Fruit fly (Drosophila melanogaster) whole organism, embryonic: ENCODE data around the gene mat.

Experiments
- Antp ChIP-seq: fragments of 200-800 bp; sonication (Bioruptor generic); optimal IDR thresholded peaks from 3 replicates; lab custom pipeline; 2016; ENCODE audit warnings: missing biosample characterization, missing genetic modification characterization
- CG10147 ChIP-seq: fragments of 200-800 bp; sonication (Bioruptor generic); optimal IDR thresholded peaks from 2 replicates; lab custom pipeline; 2019; ENCODE audit warnings: missing biosample characterization, mild to moderate bottlenecking, missing genetic modification characterization, moderate library complexity
- CG10543 ChIP-seq: fragments of 200-800 bp; sonication (Bioruptor generic); optimal IDR thresholded peaks from 3 replicates; lab custom pipeline; 2017; ENCODE audit warnings: missing biosample characterization, mild to moderate bottlenecking, missing genetic modification characterization, moderate library complexity
- CG11696 ChIP-seq: fragments of 200-800 bp; sonication (Bioruptor generic); IDR thresholded peaks from 2 replicates; pipeline ENCODE4 v1.3.6; 2022; ENCODE audit warnings: missing biosample characterization, missing genetic modification characterization
- CG12744 ChIP-seq: fragments of 200-800 bp; sonication (Bioruptor generic); optimal IDR thresholded peaks from 2 replicates; lab custom pipeline; 2016; ENCODE audit warnings: missing biosample characterization, missing genetic modification characterization
- CG15479 ChIP-seq: fragments of 200-800 bp; sonication (Bioruptor generic); optimal IDR thresholded peaks from 3 replicates; lab custom pipeline; 2019; ENCODE audit warnings: missing biosample characterization, mild to moderate bottlenecking, missing genetic modification characterization, moderate library complexity
- CG17359 ChIP-seq: fragments of 200-800 bp; sonication (Bioruptor generic); optimal IDR thresholded peaks from 3 replicates; lab custom pipeline; 2018; ENCODE audit warnings: missing biosample characterization, mild to moderate bottlenecking, missing genetic modification characterization, moderate library complexity
- CG17568 ChIP-seq: fragments of 200-800 bp; sonication (Bioruptor generic); optimal IDR thresholded peaks from 2 replicates; lab custom pipeline; 2018; ENCODE audit warnings: missing biosample characterization, mild to moderate bottlenecking, missing genetic modification characterization, moderate library complexity
- CG18764 ChIP-seq: fragments of 200-800 bp; sonication (Bioruptor generic); optimal IDR thresholded peaks from 3 replicates; lab custom pipeline; 2016; ENCODE audit warnings: missing biosample characterization, missing genetic modification characterization
- CG2120 ChIP-seq: fragments of 200-800 bp; sonication (Bioruptor generic); optimal IDR thresholded peaks from 3 replicates; lab custom pipeline; 2016; ENCODE audit warnings: missing biosample characterization, missing genetic modification characterization
- CG3847 ChIP-seq: fragments of 200-800 bp; sonication (Bioruptor generic); IDR thresholded peaks from 2 replicates; pipeline ENCODE4 v1.3.6; 2022; ENCODE audit warnings: missing biosample characterization, missing genetic modification characterization
- CG6654 ChIP-seq: fragments of 200-800 bp; sonication (Bioruptor generic); optimal IDR thresholded peaks from 2 replicates; lab custom pipeline; 2017; ENCODE audit warnings: missing biosample characterization, mild to moderate bottlenecking, missing genetic modification characterization
- CG7372 ChIP-seq: fragments of 200-800 bp; sonication (Bioruptor generic); IDR thresholded peaks from 2 replicates; pipeline ENCODE4 v1.3.6; 2022; ENCODE audit warnings: missing biosample characterization, missing genetic modification characterization
- CG7963 ChIP-seq: fragments of 200-800 bp; sonication (Bioruptor generic); IDR thresholded peaks from 3 replicates; pipeline ENCODE4 v1.3.6; 2022; ENCODE audit warnings: missing biosample characterization, missing genetic modification characterization; ENCODE audit not compliant: partially characterized antibody
- CG8281 ChIP-seq: fragments of 200-800 bp; sonication (Bioruptor generic); optimal IDR thresholded peaks from 2 replicates; lab custom pipeline; 2018; ENCODE audit warnings: missing biosample characterization, mild to moderate bottlenecking, missing genetic modification characterization, moderate library complexity
- D ChIP-seq, 2 experiments: fragments of 200-800 bp in 1 of 2; fragments of >200 bp in 1 of 2; sonication (Bioruptor generic) in 1 of 2; optimal IDR thresholded peaks; 2 replicates in 1 of 2; 3 replicates in 1 of 2; lab custom pipeline; 2017; ENCODE audit warnings: mild to moderate bottlenecking in 1 of 2, missing biosample characterization in 1 of 2, missing genetic modification characterization in 1 of 2, missing genetic modification reagents in 1 of 2
- Dek ChIP-seq: fragments of 200-800 bp; sonication (Bioruptor generic); optimal IDR thresholded peaks from 3 replicates; lab custom pipeline; 2019; ENCODE audit warnings: missing biosample characterization, mild to moderate bottlenecking, missing genetic modification characterization, moderate library complexity
- Dp ChIP-seq: fragments of 200-800 bp; sonication (Bioruptor generic); optimal IDR thresholded peaks from 2 replicates; lab custom pipeline; 2018; ENCODE audit warnings: missing biosample characterization, mild to moderate bottlenecking, missing genetic modification characterization, moderate library complexity
- Hmx ChIP-seq: fragments of 200-800 bp; sonication (Bioruptor generic); optimal IDR thresholded peaks from 2 replicates; lab custom pipeline; 2016; ENCODE audit warnings: missing biosample characterization, missing genetic modification characterization
- Hr51 ChIP-seq, 2 experiments: fragments of 200-800 bp; sonication (Bioruptor generic); optimal IDR thresholded peaks; 2 replicates in 1 of 2; 3 replicates in 1 of 2; lab custom pipeline; 2016 to 2018; ENCODE audit warnings: missing biosample characterization in 2 of 2, missing genetic modification characterization in 2 of 2, mild to moderate bottlenecking in 1 of 2, moderate library complexity in 1 of 2
- Mrtf ChIP-seq: fragments of 200-800 bp; sonication (Bioruptor generic); IDR thresholded peaks from 3 replicates; pipeline ENCODE4 v1.3.6; 2022; ENCODE audit warnings: missing biosample characterization, missing genetic modification characterization
- NFAT ChIP-seq: fragments of 200-800 bp; sonication (Bioruptor generic); IDR thresholded peaks from 2 replicates; pipeline ENCODE4 v1.3.6; 2022; ENCODE audit warnings: missing biosample characterization, missing genetic modification characterization
- Oli ChIP-seq: fragments of 200-800 bp; sonication (Bioruptor generic); optimal IDR thresholded peaks from 2 replicates; lab custom pipeline; 2018; ENCODE audit warnings: missing biosample characterization, mild to moderate bottlenecking, missing genetic modification characterization, moderate library complexity
- Ptx1 ChIP-seq: fragments of 200-800 bp; sonication (Bioruptor generic); IDR thresholded peaks from 2 replicates; pipeline ENCODE4 v1.3.6; 2022; ENCODE audit warnings: missing biosample characterization, missing genetic modification characterization
- Rx ChIP-seq: fragments of 200-800 bp; sonication (Bioruptor generic); IDR thresholded peaks from 2 replicates; pipeline ENCODE4 v1.3.6; 2022; ENCODE audit warnings: missing biosample characterization, missing genetic modification characterization
- Sry-δ ChIP-seq: fragments of 200-800 bp; sonication (Bioruptor generic); optimal IDR thresholded peaks from 2 replicates; lab custom pipeline; 2016; ENCODE audit warnings: missing biosample characterization, missing genetic modification characterization
- Trl ChIP-seq, 3 experiments: fragments of >200 bp in 2 of 3; fragments of 200-800 bp in 1 of 3; sonication (Bioruptor generic) in 1 of 3; optimal IDR thresholded peaks; 2 replicates in 1 of 3; 3 replicates in 2 of 3; lab custom pipeline; 2016 to 2017; ENCODE audit warnings: missing biosample characterization in 1 of 3, missing genetic modification characterization in 1 of 3
- ap ChIP-seq: fragments of 200-800 bp; sonication (Bioruptor generic); IDR thresholded peaks from 2 replicates; pipeline ENCODE4 v1.3.6; 2022; ENCODE audit warnings: missing biosample characterization, missing genetic modification characterization
- bigmax ChIP-seq: fragments of 200-800 bp; sonication (Bioruptor generic); optimal IDR thresholded peaks from 2 replicates; lab custom pipeline; 2018; ENCODE audit warnings: missing biosample characterization, mild to moderate bottlenecking, missing genetic modification characterization
- chm ChIP-seq: fragments of 200-800 bp; sonication (Bioruptor generic); IDR thresholded peaks from 2 replicates; pipeline ENCODE4 v1.3.6; 2022; ENCODE audit warnings: missing biosample characterization, missing genetic modification characterization
- fd64A ChIP-seq: fragments of 200-800 bp; sonication (Bioruptor generic); optimal IDR thresholded peaks from 3 replicates; lab custom pipeline; 2018; ENCODE audit warnings: missing biosample characterization, mild to moderate bottlenecking, missing genetic modification characterization
- fru ChIP-seq: fragments of >200 bp; optimal IDR thresholded peaks from 2 replicates; lab custom pipeline; 2017
- ham ChIP-seq: fragments of 200-800 bp; sonication (Bioruptor generic); IDR thresholded peaks from 2 replicates; pipeline ENCODE4 v1.3.6; 2022; ENCODE audit warnings: missing biosample characterization, missing genetic modification characterization
- hkb ChIP-seq, 2 experiments: fragments of 200-800 bp in 1 of 2; fragments of >200 bp in 1 of 2; sonication (Bioruptor generic) in 1 of 2; IDR thresholded peaks in 1 of 2; optimal IDR thresholded peaks in 1 of 2; 2 replicates each; pipeline versions ENCODE4 v1.3.6 to Lab custom; 2017 to 2022; ENCODE audit warnings: missing biosample characterization in 1 of 2, missing genetic modification characterization in 1 of 2
- lola ChIP-seq, 3 experiments: fragments of >200 bp in 2 of 3; fragments of 200-800 bp in 1 of 3; sonication (Bioruptor generic) in 1 of 3; optimal IDR thresholded peaks; 2 replicates each; lab custom pipeline; 2017 to 2019; ENCODE audit warnings: missing biosample characterization in 3 of 3, missing genetic modification characterization in 3 of 3, mild to moderate bottlenecking in 1 of 3, moderate library complexity in 1 of 3
- lov ChIP-seq, 2 experiments: fragments of 200-800 bp in 1 of 2; fragments of >200 bp in 1 of 2; sonication (Bioruptor generic) in 1 of 2; IDR thresholded peaks in 1 of 2; optimal IDR thresholded peaks in 1 of 2; 2 replicates in 1 of 2; 3 replicates in 1 of 2; pipeline versions ENCODE4 v1.3.6 to Lab custom; 2017 to 2022; ENCODE audit warnings: missing biosample characterization in 1 of 2, missing genetic modification characterization in 1 of 2
- nerfin-1 ChIP-seq: fragments of 200-800 bp; sonication (Bioruptor generic); optimal IDR thresholded peaks from 3 replicates; lab custom pipeline; 2019; ENCODE audit warnings: missing biosample characterization, mild to moderate bottlenecking, missing genetic modification characterization, moderate library complexity
- otp ChIP-seq: fragments of 200-800 bp; sonication (Bioruptor generic); IDR thresholded peaks from 3 replicates; pipeline ENCODE4, ENCODE4 v1.3.6; 2022; ENCODE audit warnings: missing biosample characterization, missing genetic modification characterization
- salm ChIP-seq: fragments of 200-800 bp; sonication (Bioruptor generic); optimal IDR thresholded peaks from 2 replicates; lab custom pipeline; 2018; ENCODE audit warnings: missing biosample characterization, mild to moderate bottlenecking, missing genetic modification characterization
- shn ChIP-seq: fragments of 200-800 bp; sonication (Bioruptor generic); optimal IDR thresholded peaks from 3 replicates; lab custom pipeline; 2016; ENCODE audit warnings: missing biosample characterization, missing genetic modification characterization
- slou ChIP-seq: fragments of 200-800 bp; sonication (Bioruptor generic); optimal IDR thresholded peaks from 3 replicates; lab custom pipeline; 2016; ENCODE audit warnings: missing biosample characterization, missing genetic modification characterization
- sob ChIP-seq: fragments of 200-800 bp; sonication (Bioruptor generic); IDR thresholded peaks from 2 replicates; pipeline ENCODE4 v1.3.6; 2022; ENCODE audit warnings: missing biosample characterization, missing genetic modification characterization
- sr ChIP-seq: fragments of 200-800 bp; sonication (Bioruptor generic); IDR thresholded peaks from 3 replicates; pipeline ENCODE4 v1.3.6; 2022; ENCODE audit warnings: missing biosample characterization, missing genetic modification characterization
- sug ChIP-seq: fragments of 200-800 bp; optimal IDR thresholded peaks from 2 replicates; lab custom pipeline; 2019; ENCODE audit warnings: missing biosample characterization, mild to moderate bottlenecking, missing genetic modification characterization, moderate library complexity
- tap ChIP-seq: fragments of 200-800 bp; optimal IDR thresholded peaks from 3 replicates; lab custom pipeline; 2019; ENCODE audit warnings: missing biosample characterization, mild to moderate bottlenecking, missing genetic modification characterization, moderate library complexity
- tup ChIP-seq: fragments of 200-800 bp; sonication (Bioruptor generic); optimal IDR thresholded peaks from 2 replicates; lab custom pipeline; 2016; ENCODE audit warnings: missing biosample characterization, mild to moderate bottlenecking, missing genetic modification characterization, moderate library complexity
- twi ChIP-seq: fragments of 200-800 bp; optimal IDR thresholded peaks from 2 replicates; lab custom pipeline; 2019; ENCODE audit warnings: missing biosample characterization, mild to moderate bottlenecking, missing genetic modification characterization, moderate library complexity
- unpg ChIP-seq: fragments of 200-800 bp; sonication (Bioruptor generic); optimal IDR thresholded peaks from 3 replicates; lab custom pipeline; 2018; ENCODE audit warnings: missing biosample characterization, mild to moderate bottlenecking, missing genetic modification characterization, moderate library complexity
- z ChIP-seq: fragments of 200-800 bp; sonication (Bioruptor generic); IDR thresholded peaks from 3 replicates; pipeline ENCODE4 v1.3.6; 2022; ENCODE audit warnings: missing biosample characterization, missing genetic modification characterization

Gene mat

dm6 chr3L:917225-917624 lies 14.5 kb downstream of the mat start (continued):
- no peak for TF ChIP-seq shn (GFP tag; lab: Kevin White, UChicago)
- TF ChIP-seq CG17568 (GFP tag; lab: Kevin White, UChicago) = no peak
- no peak for TF ChIP-seq unpg (GFP tag; lab: Kevin White, UChicago)
- no peak for TF ChIP-seq Dp (GFP tag; lab: Kevin White, UChicago)
- 0 out of 2 replicates have a peak, but pooled peaks have one; percentile 22 for TF ChIP-seq sob (GFP tag; lab: Robert Waterston, UW)
- TF ChIP-seq CG7963 (GFP tag; lab: Robert Waterston, UW) = no peak
- TF ChIP-seq Dek (tag; lab: Kevin White, UChicago) = peak; percentile 8
- TF ChIP-seq lola (GFP tag; optimal IDR thresholded peaks at IDR 0.05; lab: Kevin White, UChicago) = no peak
- no peak for TF ChIP-seq ham (GFP tag; lab: Robert Waterston, UW)
- no peak for TF ChIP-seq fru
- no peak for TF ChIP-seq tup (GFP tag; lab: Kevin White, UChicago)
- peak; percentile 39 for TF ChIP-seq Ptx1 (GFP tag; lab: Robert Waterston, UW)
- TF ChIP-seq CG10147 = peak; percentile 50
- no peak for TF ChIP-seq Rx (GFP tag; lab: Robert Waterston, UW)
- TF ChIP-seq Hr51 (GFP tag; optimal IDR thresholded peaks at IDR 0.05; lab: Kevin White, UChicago) = peak in 1 of 2 experiments; percentile 47
- no peak for TF ChIP-seq otp (GFP tag; lab: Robert Waterston, UW)
- TF ChIP-seq CG8281 = no peak
- TF ChIP-seq CG10543 (GFP tag; lab: Kevin White, UChicago) = peak; percentile 32
- no peak for TF ChIP-seq CG7372 (GFP tag; lab: Robert Waterston, UW)
- TF ChIP-seq chm (GFP tag; lab: Robert Waterston, UW) = no peak
- TF ChIP-seq CG3847 (GFP tag; lab: Robert Waterston, UW) = peak; percentile 6; the same call in 1 of the 2 replicates
- TF ChIP-seq Hmx (GFP tag; lab: Kevin White, UChicago) = no peak
- TF ChIP-seq bigmax (GFP tag; lab: Kevin White, UChicago) = no peak
- TF ChIP-seq Antp (GFP tag; lab: Kevin White, UChicago) = no peak
- no peak for TF ChIP-seq CG18764
- peak; percentile 48 for TF ChIP-seq CG2120 (GFP tag; lab: Kevin White, UChicago)
- TF ChIP-seq D (optimal IDR thresholded peaks at IDR 0.05; lab: Kevin White, UChicago) = no peak
- TF ChIP-seq D (GFP tag; optimal IDR thresholded peaks at IDR 0.05; lab: Kevin White, UChicago) = no peak
- no peak for TF ChIP-seq CG11696
- TF ChIP-seq NFAT (GFP tag; lab: Robert Waterston, UW) = no peak
- TF ChIP-seq sug = no peak
- TF ChIP-seq Sry-δ (GFP tag; lab: Kevin White, UChicago) = no peak
- no peak for TF ChIP-seq lov (optimal IDR thresholded peaks at IDR 0.05; lab: Kevin White, UChicago)
- TF ChIP-seq lov (GFP tag; IDR thresholded peaks at IDR 0.05; lab: Robert Waterston, UW) = no peak
- no peak for TF ChIP-seq salm
- no peak for TF ChIP-seq Mrtf (GFP tag; lab: Robert Waterston, UW)
- peak; percentile 32 for TF ChIP-seq tap (tag; lab: Kevin White, UChicago)
- TF ChIP-seq hkb (optimal IDR thresholded peaks at IDR 0.05; lab: Kevin White, UChicago) = no peak
- TF ChIP-seq hkb (GFP tag; IDR thresholded peaks at IDR 0.05; lab: Robert Waterston, UW) = peak; percentile 59
- no peak for TF ChIP-seq twi (tag; lab: Kevin White, UChicago)
- no peak for TF ChIP-seq z (GFP tag; lab: Robert Waterston, UW)
- no peak for TF ChIP-seq ap (GFP tag; lab: Robert Waterston, UW)
- no peak for TF ChIP-seq Trl (optimal IDR thresholded peaks at IDR 0.05; lab: Kevin White, UChicago)
- TF ChIP-seq Trl (GFP tag; optimal IDR thresholded peaks at IDR 0.05; lab: Kevin White, UChicago) = no peak
- no peak for TF ChIP-seq Oli (tag; lab: Kevin White, UChicago)
- no peak for TF ChIP-seq CG12744
- TF ChIP-seq fd64A = no peak
- peak; percentile 62 for TF ChIP-seq CG17359 (tag; lab: Kevin White, UChicago)
- no peak for TF ChIP-seq slou (GFP tag; lab: Kevin White, UChicago)
- TF ChIP-seq sr (GFP tag; lab: Robert Waterston, UW) = no peak
- TF ChIP-seq CG6654 (GFP tag; lab: Kevin White, UChicago) = no peak
- TF ChIP-seq CG15479 (GFP tag; lab: Kevin White, UChicago) = no peak
- peak; percentile 60 for TF ChIP-seq nerfin-1 (tag; lab: Kevin White, UChicago)
